Worm (Caenorhabditis elegans) whole organism, L1 larva: ENCODE data around the gene lsm-1.

Source experiments
- elt-2 ChIP-seq: sonication (generic microtip); optimal IDR thresholded peaks from 2 replicates; lab custom pipeline; 2016; ENCODE audit warnings: missing genetic modification characterization, mild to moderate bottlenecking, inconsistent platforms, missing compliant biosample characterization, missing genetic modification reagents
- nhr-11 ChIP-seq: fragments of 150-350 bp; optimal IDR thresholded peaks from 2 replicates; lab custom pipeline; 2014; ENCODE audit warnings: missing biosample characterization, missing genetic modification characterization
- swsn-7 ChIP-seq: sonication (generic microtip); optimal IDR thresholded peaks from 2 replicates; lab custom pipeline; 2016; ENCODE audit warnings: missing genetic modification characterization, missing compliant biosample characterization

DNA sequence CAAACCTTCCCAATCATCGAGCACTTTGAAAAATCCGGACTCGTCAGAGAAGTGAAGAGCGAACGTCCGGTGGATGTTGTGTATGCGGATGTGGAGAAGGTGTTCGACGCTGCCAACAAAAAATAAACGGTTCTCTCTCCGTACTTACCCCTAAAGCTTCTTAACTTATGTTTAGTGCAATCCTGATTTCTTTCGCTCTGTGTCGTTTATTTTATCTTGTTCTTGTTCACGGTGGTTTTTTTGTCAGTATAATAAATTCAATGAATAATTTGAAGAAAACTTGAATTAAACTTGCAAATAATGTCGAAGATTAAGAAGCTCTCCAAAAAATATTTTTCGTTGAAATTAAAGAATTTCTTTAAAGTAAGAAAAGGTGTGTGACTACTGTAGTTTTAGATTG lies 2.2 kb downstream of the lsm-1 start, which contains the start of gene F40F8.3:
- TF ChIP-seq swsn-7: no peak
- no peak for TF ChIP-seq nhr-11
- TF ChIP-seq elt-2 (tag; lab: Kevin White, UChicago): no peak
